Fruit fly (Drosophila melanogaster) whole organism, embryonic: ENCODE measurements around the gene MED18.
A peak's percentile ranks its signal among the peaks of the same experiment; 100 is the strongest.

Experiments used
- Atf3 ChIP-seq: fragments of 200-800 bp; sonication (Bioruptor generic); optimal IDR thresholded peaks from 3 replicates; lab custom pipeline; 2016; ENCODE audit warnings: missing biosample characterization, missing genetic modification characterization
- B-H2 ChIP-seq: fragments of 200-800 bp; sonication (Bioruptor generic); optimal IDR thresholded peaks from 2 replicates; lab custom pipeline; 2018; ENCODE audit warnings: missing biosample characterization, mild to moderate bottlenecking, missing genetic modification characterization
- Bteb2 ChIP-seq: fragments of 200-800 bp; sonication (Bioruptor generic); optimal IDR thresholded peaks from 2 replicates; lab custom pipeline; 2016; ENCODE audit warnings: missing biosample characterization, missing genetic modification characterization
- CG10321 ChIP-seq: fragments of 200-800 bp; sonication (Bioruptor generic); IDR thresholded peaks from 2 replicates; pipeline ENCODE4 v1.3.6; 2022; ENCODE audit warnings: missing biosample characterization, missing genetic modification characterization
- CG11504 ChIP-seq: fragments of 200-800 bp; sonication (Bioruptor generic); optimal IDR thresholded peaks from 3 replicates; lab custom pipeline; 2019; ENCODE audit warnings: missing biosample characterization, mild to moderate bottlenecking, missing genetic modification characterization, moderate library complexity
- CG11723 ChIP-seq: fragments of 200-800 bp; sonication (Bioruptor generic); optimal IDR thresholded peaks from 2 replicates; lab custom pipeline; 2017; ENCODE audit warnings: missing biosample characterization, mild to moderate bottlenecking, missing genetic modification characterization
- CG12744 ChIP-seq: fragments of 200-800 bp; sonication (Bioruptor generic); optimal IDR thresholded peaks from 2 replicates; lab custom pipeline; 2016; ENCODE audit warnings: missing biosample characterization, missing genetic modification characterization
- CG18619 ChIP-seq: fragments of 200-800 bp; sonication (Bioruptor generic); optimal IDR thresholded peaks from 3 replicates; lab custom pipeline; 2017; ENCODE audit warnings: missing biosample characterization, mild to moderate bottlenecking, missing genetic modification characterization
- CG30403 ChIP-seq: fragments of 200-800 bp; sonication (Bioruptor generic); optimal IDR thresholded peaks from 3 replicates; lab custom pipeline; 2016; ENCODE audit warnings: missing biosample characterization, missing genetic modification characterization
- CG3065 ChIP-seq: fragments of 200-800 bp; sonication (Bioruptor generic); optimal IDR thresholded peaks from 2 replicates; lab custom pipeline; 2016; ENCODE audit warnings: missing biosample characterization, missing genetic modification characterization
- CG33213 ChIP-seq: fragments of 200-800 bp; sonication (Bioruptor generic); optimal IDR thresholded peaks from 3 replicates; lab custom pipeline; 2016; ENCODE audit warnings: missing biosample characterization, missing genetic modification characterization
- CG3407 ChIP-seq: fragments of 200-800 bp; sonication (Bioruptor generic); optimal IDR thresholded peaks from 2 replicates; lab custom pipeline; 2018; ENCODE audit warnings: missing biosample characterization, mild to moderate bottlenecking, missing genetic modification characterization
- CG3847 ChIP-seq: fragments of 200-800 bp; sonication (Bioruptor generic); IDR thresholded peaks from 2 replicates; pipeline ENCODE4 v1.3.6; 2022; ENCODE audit warnings: missing biosample characterization, missing genetic modification characterization
- CG43689 ChIP-seq: fragments of 200-800 bp; sonication (Bioruptor generic); IDR thresholded peaks from 2 replicates; pipeline ENCODE4 v1.3.6; 2022; ENCODE audit warnings: missing biosample characterization, missing genetic modification characterization
- CG5180 ChIP-seq: fragments of 200-800 bp; sonication (Bioruptor generic); optimal IDR thresholded peaks from 3 replicates; lab custom pipeline; 2017; ENCODE audit warnings: missing biosample characterization, missing genetic modification characterization, mild to moderate bottlenecking, moderate library complexity, missing genetic modification reagents
- CG7357 ChIP-seq: fragments of 200-800 bp; sonication (Bioruptor generic); IDR thresholded peaks from 3 replicates; pipeline ENCODE4 v1.3.6; 2022; ENCODE audit warnings: missing biosample characterization, missing genetic modification characterization
- CG8359 ChIP-seq: fragments of 200-800 bp; sonication (Bioruptor generic); optimal IDR thresholded peaks from 2 replicates; lab custom pipeline; 2017; ENCODE audit warnings: missing biosample characterization, mild to moderate bottlenecking, missing genetic modification characterization, borderline replicate concordance
- CoRest ChIP-seq: fragments of 200-800 bp; sonication (Bioruptor generic); optimal IDR thresholded peaks from 3 replicates; lab custom pipeline; 2018; ENCODE audit warnings: missing biosample characterization, mild to moderate bottlenecking, missing genetic modification characterization, moderate library complexity
- Doc2 ChIP-seq: fragments of 200-800 bp; sonication (Bioruptor generic); IDR thresholded peaks from 2 replicates; pipeline ENCODE4 v1.3.6; 2022; ENCODE audit warnings: missing biosample characterization, missing genetic modification characterization
- Ets65A ChIP-seq: fragments of 200-800 bp; sonication (Bioruptor generic); peaks from one replicate; lab custom pipeline; 2016; ENCODE audit warnings: missing biosample characterization, missing genetic modification characterization
- Gug ChIP-seq: fragments of 200-800 bp; sonication (Bioruptor generic); IDR thresholded peaks from 4 replicates; pipeline ENCODE4 v1.3.6; 2022; ENCODE audit warnings: missing biosample characterization, missing genetic modification characterization
- Hey ChIP-seq: fragments of 200-800 bp; sonication (Bioruptor generic); optimal IDR thresholded peaks from 3 replicates; lab custom pipeline; 2018; ENCODE audit warnings: missing biosample characterization, mild to moderate bottlenecking, missing genetic modification characterization
- HmgZ ChIP-seq: fragments of 200-800 bp; sonication (Bioruptor generic); optimal IDR thresholded peaks from 2 replicates; lab custom pipeline; 2018; ENCODE audit warnings: missing biosample characterization, mild to moderate bottlenecking, missing genetic modification characterization
- Lim3 ChIP-seq: fragments of 200-800 bp; sonication (Bioruptor generic); IDR thresholded peaks from 2 replicates; pipeline ENCODE4 v1.3.6; 2022; ENCODE audit warnings: missing biosample characterization, missing genetic modification characterization
- Mrtf ChIP-seq: fragments of 200-800 bp; sonication (Bioruptor generic); IDR thresholded peaks from 3 replicates; pipeline ENCODE4 v1.3.6; 2022; ENCODE audit warnings: missing biosample characterization, missing genetic modification characterization
- NC2α ChIP-seq: fragments of 200-800 bp; sonication (Bioruptor generic); optimal IDR thresholded peaks from 2 replicates; lab custom pipeline; 2016; ENCODE audit warnings: missing biosample characterization, missing genetic modification characterization
- NfI ChIP-seq: fragments of 200-800 bp; sonication (Bioruptor generic); optimal IDR thresholded peaks from 3 replicates; lab custom pipeline; 2018; ENCODE audit warnings: missing biosample characterization, mild to moderate bottlenecking, missing genetic modification characterization, moderate library complexity
- Scr ChIP-seq: fragments of 200-800 bp; sonication (Bioruptor generic); IDR thresholded peaks from 2 replicates; pipeline ENCODE4 v1.3.6; 2022; ENCODE audit warnings: missing biosample characterization, missing genetic modification characterization; ENCODE audit not compliant: partially characterized antibody
- YL-1 ChIP-seq: fragments of 200-800 bp; sonication (Bioruptor generic); optimal IDR thresholded peaks from 3 replicates; lab custom pipeline; 2017; ENCODE audit warnings: missing biosample characterization, mild to moderate bottlenecking, missing genetic modification characterization
- amos ChIP-seq: fragments of 200-800 bp; sonication (Bioruptor generic); IDR thresholded peaks from 2 replicates; pipeline ENCODE4 v1.3.6; 2022; ENCODE audit warnings: missing biosample characterization, missing genetic modification characterization; ENCODE audit not compliant: partially characterized antibody
- bab2 ChIP-seq: fragments of 200-800 bp; sonication (Bioruptor generic); optimal IDR thresholded peaks from 2 replicates; lab custom pipeline; 2016; ENCODE audit warnings: missing biosample characterization, missing genetic modification characterization
- bbx ChIP-seq: fragments of 200-800 bp; sonication (Bioruptor generic); IDR thresholded peaks from 2 replicates; pipeline ENCODE4 v1.3.6; 2022; ENCODE audit warnings: missing biosample characterization, missing genetic modification characterization; ENCODE audit not compliant: partially characterized antibody
- crol ChIP-seq: fragments of 200-800 bp; sonication (Bioruptor generic); IDR thresholded peaks from 2 replicates; pipeline ENCODE4 v1.3.6; 2022; ENCODE audit warnings: missing biosample characterization, missing genetic modification characterization
- dan ChIP-seq: fragments of 200-800 bp; sonication (Bioruptor generic); IDR thresholded peaks from 2 replicates; pipeline ENCODE4 v1.3.6; 2022; ENCODE audit warnings: missing biosample characterization, missing genetic modification characterization
- danr ChIP-seq: fragments of 200-800 bp; sonication (Bioruptor generic); IDR thresholded peaks from 2 replicates; pipeline ENCODE4 v1.3.6; 2022; ENCODE audit warnings: missing biosample characterization, missing genetic modification characterization
- dimm ChIP-seq: fragments of 200-800 bp; sonication (Bioruptor generic); IDR thresholded peaks from 2 replicates; pipeline ENCODE4 v1.3.6; 2022; ENCODE audit warnings: missing biosample characterization, missing genetic modification characterization
- dysf ChIP-seq: fragments of 200-800 bp; sonication (Bioruptor generic); IDR thresholded peaks from 3 replicates; pipeline ENCODE4 v1.3.6; 2022; ENCODE audit warnings: missing biosample characterization, missing genetic modification characterization
- grau ChIP-seq: fragments of 200-800 bp; optimal IDR thresholded peaks from 3 replicates; lab custom pipeline; 2019; ENCODE audit warnings: missing biosample characterization, mild to moderate bottlenecking, missing genetic modification characterization, moderate library complexity
- ham ChIP-seq: fragments of 200-800 bp; sonication (Bioruptor generic); IDR thresholded peaks from 2 replicates; pipeline ENCODE4 v1.3.6; 2022; ENCODE audit warnings: missing biosample characterization, missing genetic modification characterization
- insv ChIP-seq, 2 experiments: fragments of 200-800 bp; sonication (Bioruptor generic); optimal IDR thresholded peaks; 3 replicates each; lab custom pipeline; 2016 to 2018; ENCODE audit warnings: missing biosample characterization in 2 of 2, missing genetic modification characterization in 2 of 2
- ken ChIP-seq: fragments of 200-800 bp; sonication (Bioruptor generic); IDR thresholded peaks from 3 replicates; pipeline ENCODE4 v1.3.6; 2022; ENCODE audit warnings: missing biosample characterization, missing genetic modification characterization
- kni ChIP-seq: fragments of 200-800 bp; sonication (Bioruptor generic); optimal IDR thresholded peaks from 3 replicates; lab custom pipeline; 2017; ENCODE audit warnings: mild to moderate bottlenecking, missing biosample characterization, missing genetic modification reagents, missing genetic modification characterization
- lmd ChIP-seq: fragments of 200-800 bp; sonication (Bioruptor generic); IDR thresholded peaks from 2 replicates; pipeline ENCODE4 v1.3.6; 2022; ENCODE audit warnings: missing biosample characterization, missing genetic modification characterization
- lola ChIP-seq, 3 experiments: fragments of >200 bp in 2 of 3; fragments of 200-800 bp in 1 of 3; sonication (Bioruptor generic) in 1 of 3; optimal IDR thresholded peaks; 2 replicates each; lab custom pipeline; 2017 to 2019; ENCODE audit warnings: missing biosample characterization in 3 of 3, missing genetic modification characterization in 3 of 3, mild to moderate bottlenecking in 1 of 3, moderate library complexity in 1 of 3
- oc ChIP-seq: fragments of 200-800 bp; sonication (Bioruptor generic); optimal IDR thresholded peaks from 2 replicates; lab custom pipeline; 2018; ENCODE audit warnings: missing biosample characterization, mild to moderate bottlenecking, missing genetic modification characterization, moderate library complexity
- schlank ChIP-seq: fragments of 200-800 bp; sonication (Bioruptor generic); optimal IDR thresholded peaks from 2 replicates; lab custom pipeline; 2018; ENCODE audit warnings: missing biosample characterization, mild to moderate bottlenecking, missing genetic modification characterization
- seq ChIP-seq: fragments of 200-800 bp; sonication (Bioruptor generic); IDR thresholded peaks from 2 replicates; pipeline ENCODE4 v1.3.6; 2022; ENCODE audit warnings: missing biosample characterization, missing genetic modification characterization
- shn ChIP-seq: fragments of 200-800 bp; sonication (Bioruptor generic); optimal IDR thresholded peaks from 3 replicates; lab custom pipeline; 2016; ENCODE audit warnings: missing biosample characterization, missing genetic modification characterization
- tna ChIP-seq: fragments of 200-800 bp; sonication (Bioruptor generic); IDR thresholded peaks from 2 replicates; pipeline ENCODE4 v1.3.6; 2022; ENCODE audit warnings: missing biosample characterization, missing genetic modification characterization; ENCODE audit not compliant: partially characterized antibody
- tx ChIP-seq: fragments of 200-800 bp; sonication (Bioruptor generic); optimal IDR thresholded peaks from 2 replicates; lab custom pipeline; 2016; ENCODE audit warnings: missing biosample characterization, missing genetic modification characterization
- wdn ChIP-seq: fragments of 200-800 bp; sonication (Bioruptor generic); IDR thresholded peaks from 2 replicates; pipeline ENCODE4 v1.3.6; 2022; ENCODE audit warnings: missing biosample characterization, missing genetic modification characterization

MED18 gene

dm6 chrX:1889926-1890325 is 24.2 kb downstream of the MED18 start, which contains the start of the genes trr and mRpL16 (continued):
- TF ChIP-seq amos (GFP tag; lab: Robert Waterston, UW) (peak; percentile 70), HmgZ (tag; lab: Kevin White, UChicago) (peak; percentile 31), Atf3 (GFP tag; lab: Kevin White, UChicago) (peak; percentile 36), danr (GFP tag; lab: Robert Waterston, UW) (no peak), lmd (GFP tag; lab: Robert Waterston, UW) (peak; percentile 33; the same call in 1 of the 2 replicates), Ets65A (GFP tag; lab: Kevin White, UChicago) (peak; percentile 86), Scr (GFP tag; lab: Robert Waterston, UW) (peak; percentile 83), tx (peak; percentile 31), CG30403 (GFP tag; lab: Kevin White, UChicago) (peak; percentile 18), crol (no peak), NfI (GFP tag; lab: Kevin White, UChicago) (peak; percentile 59), CG8359 (GFP tag; lab: Kevin White, UChicago) (no peak), Mrtf (GFP tag; lab: Robert Waterston, UW) (no peak), CoRest (tag; lab: Kevin White, UChicago) (peak; percentile 42), dan (GFP tag; lab: Robert Waterston, UW) (no peak), B-H2 (GFP tag; lab: Kevin White, UChicago) (no peak), oc (tag; lab: Kevin White, UChicago) (no peak), CG3407 (no peak), CG12744 (no peak), CG11723 (GFP tag; lab: Kevin White, UChicago) (no peak), YL-1 (GFP tag; lab: Kevin White, UChicago) (peak; percentile 86), Hey (tag; lab: Kevin White, UChicago) (no peak), CG7357 (0 out of 3 replicates have a peak, but pooled peaks have one; percentile 30), CG18619 (GFP tag; lab: Kevin White, UChicago) (no peak), CG3065 (GFP tag; lab: Kevin White, UChicago) (no peak), ken (0 out of 3 replicates have a peak, but pooled peaks have one; percentile 10), CG5180 (GFP tag; lab: Kevin White, UChicago) (no peak), shn (GFP tag; lab: Kevin White, UChicago) (peak; percentile 23), kni (GFP tag; lab: Kevin White, UChicago) (no peak), grau (tag; lab: Kevin White, UChicago) (peak; percentile 50), seq (peak; percentile 56; the same call in 1 of the 2 replicates), tna (no peak), dimm (no peak), CG33213 (GFP tag; lab: Kevin White, UChicago) (peak; percentile 12), ham (no peak), bbx (GFP tag; lab: Robert Waterston, UW) (no peak; the same call in 1 of the 2 replicates), Lim3 (GFP tag; lab: Robert Waterston, UW) (no peak), NC2α (no peak), Bteb2 (GFP tag; lab: Kevin White, UChicago) (no peak), dysf (peak; percentile 47; the same call in 1 of the 3 replicates), wdn (0 out of 2 replicates have a peak, but pooled peaks have one; percentile 48), CG43689 (GFP tag; lab: Robert Waterston, UW) (no peak), CG10321 (GFP tag; lab: Robert Waterston, UW) (no peak), lola (GFP tag; optimal IDR thresholded peaks at IDR 0.05; lab: Kevin White, UChicago) (peak in 1 of 3 experiments; percentile 40), Gug (GFP tag; lab: Robert Waterston, UW) (peak; percentile 30; the same call in 1 of the 4 replicates), CG3847 (GFP tag; lab: Robert Waterston, UW) (peak; percentile 62), insv (GFP tag; optimal IDR thresholded peaks at IDR 0.05; lab: Kevin White, UChicago) (peak in 1 of 2 experiments; percentile 16), schlank (no peak), Doc2 (GFP tag; lab: Robert Waterston, UW) (no peak), CG11504 (tag; lab: Kevin White, UChicago) (peak; percentile 90), bab2 (GFP tag; lab: Kevin White, UChicago) (peak; percentile 38)
